Worm (Caenorhabditis elegans) whole organism, dauer: ENCODE measurements around the gene tat-2.

Source experiments
- unc-62 ChIP-seq: sonication (generic microtip); optimal IDR thresholded peaks from 2 replicates; lab custom pipeline; 2017; ENCODE audit warnings: missing biosample characterization, missing genetic modification reagents, missing genetic modification characterization

The tat-2 gene

DNA sequence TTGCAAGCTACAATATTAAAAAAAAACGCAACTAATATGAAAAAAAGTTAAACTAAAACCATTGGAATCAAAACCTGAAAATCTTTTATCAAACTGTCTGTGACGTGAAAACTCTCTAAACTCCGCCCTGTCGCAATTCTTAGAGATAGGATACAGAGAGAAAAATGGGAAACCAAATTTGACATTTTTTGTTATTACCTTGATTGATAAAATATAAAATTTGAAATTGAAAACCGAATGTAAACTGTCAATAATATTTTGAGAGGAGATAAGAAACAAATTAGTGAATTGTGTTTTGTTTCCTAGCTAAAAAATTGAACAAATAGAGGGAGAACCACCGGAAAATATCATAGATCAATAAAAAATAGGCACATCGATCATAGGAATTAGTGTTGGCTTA is 24.9 kb downstream of the tat-2 start:
- no peak for TF ChIP-seq unc-62 (GFP tag; lab: Kevin White, UChicago)

DNA sequence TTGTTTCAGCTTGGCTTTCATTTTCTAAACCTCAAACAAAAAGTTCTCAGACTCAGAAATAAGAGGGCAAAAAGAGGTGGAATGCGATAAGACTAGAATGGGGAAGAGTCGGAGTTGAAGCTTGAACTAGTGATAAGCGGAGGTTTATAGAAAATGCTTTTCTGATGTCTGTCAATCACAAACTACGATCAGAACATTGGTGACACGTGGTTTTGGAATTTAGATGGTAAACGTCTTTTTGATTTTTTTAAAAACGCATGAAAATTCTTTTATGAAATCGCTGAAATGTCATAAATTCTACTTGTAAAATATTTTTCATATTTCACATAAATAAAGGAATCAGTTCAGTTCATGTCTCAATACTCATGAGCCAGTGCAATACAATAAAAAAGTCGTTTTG is 25.6 kb downstream of the tat-2 start, which contains the start of gene H06H21.8:
H06H21.8 (minus strand) TSS at position 78 of the 400 bp plus-strand sequence.
- TF ChIP-seq unc-62 (GFP tag; lab: Kevin White, UChicago) = no peak

DNA sequence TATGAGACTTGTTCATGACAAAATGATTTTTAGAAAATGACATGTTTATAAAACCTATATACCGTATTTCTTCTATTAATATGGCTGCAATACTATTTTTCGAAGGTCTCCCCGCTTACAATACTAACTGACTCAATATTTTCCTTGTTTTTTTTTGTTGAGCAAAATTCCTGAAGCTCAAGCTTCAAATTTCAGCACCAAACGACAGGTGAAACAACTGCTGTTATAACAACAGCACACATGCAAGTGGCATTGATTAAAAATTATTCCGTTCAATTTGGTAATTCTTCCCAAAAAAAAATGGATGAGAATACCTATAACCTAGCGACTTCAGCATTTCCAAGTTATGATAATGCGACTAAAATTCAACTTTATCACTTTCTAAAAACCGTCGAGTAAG is 32.5 kb downstream of the tat-2 start, which contains the start of gene srw-94:
srw-94 (plus strand) TSS at position 301 of the 400 bp plus-strand sequence.
- TF ChIP-seq unc-62 (GFP tag; lab: Kevin White, UChicago) = no peak

DNA sequence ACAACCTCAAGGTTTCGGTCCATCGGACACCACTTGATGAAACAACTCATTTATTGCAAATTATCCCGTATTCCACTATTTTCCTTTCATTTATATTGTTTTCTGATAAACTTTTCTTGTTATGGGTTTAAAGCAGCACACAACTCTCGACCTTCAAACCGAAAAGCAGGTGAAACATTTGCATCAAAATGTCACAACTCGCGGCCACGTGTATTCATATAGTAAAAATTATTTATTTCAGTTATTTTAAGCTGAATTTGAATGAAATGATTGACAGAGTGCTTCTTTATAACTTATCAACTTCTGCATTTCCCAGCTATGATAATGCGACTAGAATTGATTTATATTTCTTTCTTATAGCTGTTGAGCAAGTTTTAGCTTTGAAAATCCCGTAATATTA is 34.8 kb downstream of the tat-2 start, which contains the start of gene srw-95:
srw-95 (plus strand) TSS at position 213 of the 400 bp plus-strand sequence.
- TF ChIP-seq unc-62 (GFP tag; lab: Kevin White, UChicago) = no peak

DNA sequence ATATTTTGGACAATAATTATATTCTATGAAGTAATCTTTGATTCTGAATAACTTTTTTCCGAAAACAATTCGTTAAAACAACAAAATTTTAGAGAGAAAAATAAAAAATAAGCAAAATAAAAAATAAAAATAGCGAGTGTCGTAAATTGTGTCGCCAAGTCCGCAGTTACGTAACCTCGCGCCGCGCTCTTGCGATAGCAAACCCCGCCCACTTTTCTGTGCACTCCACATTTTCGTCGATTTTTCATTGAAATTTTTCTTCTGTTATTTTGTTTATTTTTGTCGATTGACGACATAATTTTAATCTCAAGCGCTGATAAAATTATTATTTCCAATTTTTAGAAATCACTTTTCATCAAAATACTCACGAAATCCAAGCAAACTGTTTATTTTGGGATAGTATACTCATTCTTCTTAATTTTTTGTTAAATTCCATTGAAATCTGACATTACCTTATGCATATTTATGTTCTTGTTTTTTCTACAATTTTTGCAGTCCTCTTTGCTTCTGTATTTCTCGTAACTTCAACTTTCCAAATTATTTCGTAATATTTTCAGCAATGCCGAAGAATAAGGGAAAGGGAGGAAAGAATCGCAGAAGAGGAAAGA is 36.2 kb downstream of the tat-2 start, which contains the start of gene eif-1.A:
eif-1.A (plus strand) TSS at position 558 of the 608 bp plus-strand sequence.
- no peak for TF ChIP-seq unc-62 (GFP tag; lab: Kevin White, UChicago)

DNA sequence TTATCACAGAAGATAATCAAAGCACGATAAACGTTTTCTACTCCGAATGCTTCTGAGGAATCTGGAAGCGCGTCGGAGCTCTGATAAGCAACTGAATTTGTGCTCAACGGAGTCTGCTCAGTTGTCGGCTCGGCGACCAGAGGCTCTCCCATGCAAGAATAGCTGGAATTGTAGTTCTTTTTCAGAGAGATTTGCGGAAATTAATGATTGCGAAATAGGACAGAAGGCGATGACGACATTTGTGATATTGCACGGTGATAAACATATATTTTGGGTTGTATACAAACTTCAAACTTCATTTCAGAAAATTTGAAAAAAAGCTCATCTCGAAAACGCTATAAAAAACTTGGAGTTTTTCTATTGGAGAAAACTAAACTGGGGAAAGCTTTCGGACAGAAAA is 36.9 kb downstream of the tat-2 start, which contains the start of gene H06H21.37:
H06H21.37 (minus strand) TSS at position 162 of the 400 bp plus-strand sequence.
- no peak for TF ChIP-seq unc-62 (GFP tag; lab: Kevin White, UChicago)

DNA sequence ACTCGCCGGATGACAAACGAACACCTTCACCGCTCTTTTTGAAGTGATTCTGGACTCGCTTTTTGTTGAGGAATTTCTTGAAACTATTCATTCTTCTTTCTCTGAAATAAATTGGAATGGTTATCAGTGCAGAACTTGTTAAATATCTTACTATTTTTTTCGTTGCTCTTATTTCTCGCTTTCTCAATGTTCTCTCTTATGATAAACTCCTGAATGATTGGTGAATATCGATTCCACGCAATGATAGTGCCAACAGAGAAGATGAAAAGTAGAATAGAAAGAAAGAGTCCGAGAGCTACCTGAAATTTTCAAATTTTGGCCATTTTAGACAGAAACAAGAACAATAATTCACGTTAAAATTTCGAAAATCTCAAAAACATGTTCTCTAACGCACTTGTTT is 37.3 kb downstream of the tat-2 start, which contains the start of gene ubxn-6:
ubxn-6 (minus strand) TSS at position 101 of the 400 bp plus-strand sequence.
- no peak for TF ChIP-seq unc-62 (GFP tag; lab: Kevin White, UChicago)

DNA sequence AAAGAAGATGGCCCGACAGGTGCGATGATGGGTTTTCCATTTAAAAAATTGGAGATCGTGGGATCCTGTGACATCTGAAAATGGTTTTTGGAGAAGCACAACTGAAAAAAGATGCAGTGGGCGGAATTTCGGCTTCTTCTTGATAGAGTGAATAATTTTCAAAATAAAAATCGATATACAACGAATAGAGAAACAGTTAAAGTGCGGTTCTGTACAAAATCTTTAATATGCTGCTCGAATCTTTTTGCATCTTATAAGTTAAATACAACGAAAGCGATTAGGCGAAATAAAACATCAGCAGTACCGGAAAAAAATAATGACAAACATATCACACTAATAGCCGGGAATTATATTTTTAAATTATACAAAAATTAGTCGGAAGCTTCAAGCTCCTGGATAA is 39.5 kb downstream of the tat-2 start, which contains the start of gene H06H21.11:
H06H21.11 (minus strand) TSS at position 101 of the 400 bp plus-strand sequence.
- no peak for TF ChIP-seq unc-62 (GFP tag; lab: Kevin White, UChicago)

DNA sequence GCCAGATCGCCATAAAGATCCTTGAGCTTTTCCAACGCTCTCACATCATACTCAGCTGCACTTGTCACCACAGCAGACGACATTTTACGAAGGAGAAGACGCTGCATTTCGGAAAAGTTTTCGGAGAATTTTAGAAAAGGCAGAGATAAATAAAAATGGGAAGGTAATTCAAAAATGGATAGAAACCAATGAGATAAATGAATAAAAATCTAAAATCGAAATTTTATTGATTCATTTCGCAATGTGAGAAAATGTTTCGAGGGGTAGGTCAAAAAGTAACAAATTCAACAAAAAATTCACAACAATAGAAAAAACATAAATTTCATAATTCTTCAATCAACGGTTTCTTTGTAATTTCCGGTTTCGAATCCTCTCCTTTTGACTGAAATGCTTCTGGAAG is 40.2 kb downstream of the tat-2 start, which contains the start of gene dpf-5:
dpf-5 (minus strand) TSS at position 101 of the 400 bp plus-strand sequence.
- no peak for TF ChIP-seq unc-62 (GFP tag; lab: Kevin White, UChicago)

DNA sequence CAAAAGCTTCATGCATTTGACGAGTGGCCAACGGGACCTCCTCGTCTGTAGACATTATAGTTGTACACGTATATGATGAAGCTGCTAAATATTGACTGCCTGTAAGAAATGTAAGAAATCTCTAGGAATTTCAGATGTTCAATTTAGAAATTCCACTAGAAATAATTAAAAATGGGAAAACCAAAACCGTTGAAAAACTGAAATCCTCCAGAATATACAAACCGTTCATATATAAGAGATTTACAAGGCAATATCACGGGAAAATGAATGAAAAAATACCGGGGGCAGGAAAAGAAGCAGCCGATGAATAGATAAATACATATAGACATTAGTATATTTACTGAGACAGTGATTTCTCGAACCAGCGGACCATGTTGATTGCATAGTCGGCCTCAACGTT is 44.2 kb downstream of the tat-2 start, which contains the start of gene dpf-7:
dpf-7 (minus strand) TSS at position 101 of the 400 bp plus-strand sequence.
- no peak for TF ChIP-seq unc-62 (GFP tag; lab: Kevin White, UChicago)

DNA sequence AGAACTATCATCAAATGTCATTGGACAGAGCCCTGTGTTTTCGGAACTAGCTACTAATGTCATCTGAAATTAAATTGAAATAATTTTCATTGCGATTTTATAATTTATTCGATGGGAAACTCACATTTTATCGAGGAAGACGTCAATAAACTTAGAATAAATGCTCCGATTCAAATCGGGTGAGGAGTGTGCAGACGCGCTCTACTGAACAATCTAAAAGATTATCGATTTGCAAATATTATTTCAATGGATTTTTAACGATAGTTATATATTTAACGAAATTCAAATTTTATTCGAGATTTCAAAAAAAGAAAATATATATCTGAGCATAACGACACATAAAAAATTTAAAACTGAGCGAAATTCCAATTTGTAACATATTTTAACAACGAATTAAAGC is 47.6 kb downstream of the tat-2 start, which contains the start of gene eor-1:
eor-1 (minus strand) TSS at position 65 of the 400 bp plus-strand sequence.
- TF ChIP-seq unc-62 (GFP tag; lab: Kevin White, UChicago) = no peak

DNA sequence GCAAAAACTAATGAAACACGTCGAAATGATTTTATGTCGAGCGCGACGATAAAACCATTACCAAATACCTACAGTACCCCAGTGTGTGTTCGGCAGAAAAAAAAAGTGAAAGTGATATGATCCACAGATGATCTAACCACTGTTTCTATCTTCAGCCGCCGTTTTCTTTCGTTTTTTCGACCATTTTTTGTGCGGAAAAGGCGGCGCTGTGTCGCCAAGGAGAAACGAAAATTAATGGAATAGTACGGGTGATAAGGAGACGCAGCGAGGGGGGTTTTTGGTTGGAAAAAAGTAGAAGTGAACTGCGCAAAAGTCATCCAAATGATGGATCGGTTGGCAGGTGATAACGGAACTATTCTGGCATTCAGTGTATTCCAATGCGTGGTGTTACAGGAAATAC is 51.6 kb downstream of the tat-2 start:
- no peak for TF ChIP-seq unc-62 (GFP tag; lab: Kevin White, UChicago)

DNA sequence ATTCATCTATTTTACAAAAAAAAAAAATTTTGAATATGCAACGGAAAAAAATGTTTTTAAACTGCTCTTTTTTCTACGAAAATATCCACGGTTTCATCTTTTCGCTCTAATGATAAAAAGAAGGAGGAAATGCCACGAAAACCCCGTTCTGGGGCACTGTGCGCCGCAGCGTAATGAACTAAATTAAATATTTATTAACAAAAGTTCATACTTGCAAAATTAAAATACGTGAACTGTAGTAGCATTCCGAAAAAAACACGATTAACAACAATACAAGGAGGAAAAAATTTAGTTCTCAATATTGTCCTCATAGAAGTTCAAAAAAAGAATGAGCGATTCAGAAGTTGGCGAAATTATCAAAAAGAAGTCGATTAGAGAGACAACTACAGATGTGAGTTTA is 57.2 kb downstream of the tat-2 start, which contains the start of gene R11E3.1:
R11E3.1 (plus strand) TSS at position 301 of the 400 bp plus-strand sequence.
- no peak for TF ChIP-seq unc-62 (GFP tag; lab: Kevin White, UChicago)

DNA sequence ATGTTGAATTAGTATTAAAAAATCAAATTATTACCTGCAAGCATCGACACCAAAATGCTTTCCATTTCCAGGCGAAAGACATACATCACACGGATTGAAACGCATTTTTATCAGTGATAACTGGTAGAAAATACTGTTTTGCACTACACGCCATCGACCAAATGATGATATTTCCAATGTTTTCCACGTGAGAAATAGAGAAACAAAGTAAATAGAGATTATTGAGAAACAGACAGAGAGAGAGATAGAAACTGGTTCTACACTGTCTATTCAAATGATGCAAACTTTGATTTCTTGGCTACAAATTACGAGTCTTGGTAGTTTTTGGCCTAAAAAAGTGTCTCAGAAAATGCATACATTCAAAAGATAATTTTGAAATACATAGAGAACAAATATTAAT is 58.4 kb downstream of the tat-2 start, which contains the start of gene nhr-104:
nhr-104 (minus strand) TSS at position 361 of the 400 bp plus-strand sequence.
- TF ChIP-seq unc-62 (GFP tag; lab: Kevin White, UChicago) = no peak

DNA sequence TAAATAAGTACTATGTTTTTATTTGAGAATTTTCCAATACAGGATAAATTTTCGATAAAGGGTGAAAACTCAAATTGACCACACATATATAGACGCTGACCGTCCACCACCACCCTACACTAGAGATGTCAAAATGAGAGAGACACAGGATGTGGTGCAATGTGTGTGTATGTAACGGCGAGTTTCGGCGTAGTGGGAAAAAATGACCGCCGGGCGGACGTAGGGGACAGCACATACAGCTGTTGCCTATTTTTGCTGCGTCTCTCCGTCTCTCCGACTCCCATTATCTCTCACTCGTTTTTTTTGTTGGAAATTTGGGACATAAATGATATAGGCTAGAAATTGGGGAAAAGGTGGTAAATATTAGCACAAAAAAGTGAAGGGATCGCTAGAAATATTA is 65.6 kb downstream of the tat-2 start:
- no peak for TF ChIP-seq unc-62 (GFP tag; lab: Kevin White, UChicago)

DNA sequence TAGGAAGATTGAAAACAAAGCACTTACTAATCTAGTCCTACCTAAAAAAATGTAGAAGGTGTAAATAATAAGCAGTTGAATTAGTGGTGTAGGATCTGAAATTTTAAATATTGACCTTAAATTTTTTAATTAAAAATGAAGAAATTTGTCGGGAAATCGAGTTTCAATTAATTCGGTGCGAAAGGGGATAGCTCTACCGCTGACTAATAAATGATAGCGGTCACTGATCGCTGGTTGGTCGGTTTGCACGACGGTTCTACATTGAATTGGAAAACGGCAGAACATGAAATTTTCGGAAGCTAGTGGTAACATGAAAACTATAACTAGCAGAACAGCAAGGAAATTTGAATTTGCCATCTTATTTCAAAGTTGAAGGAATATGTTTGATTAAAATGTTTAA is 66.6 kb downstream of the tat-2 start, which contains the start of gene set-15:
set-15 (minus strand) TSS at position 101 of the 400 bp plus-strand sequence.
- no peak for TF ChIP-seq unc-62 (GFP tag; lab: Kevin White, UChicago)
